Worm (Caenorhabditis elegans): ENCODE measurements around the gene nhr-253.

DNA sequence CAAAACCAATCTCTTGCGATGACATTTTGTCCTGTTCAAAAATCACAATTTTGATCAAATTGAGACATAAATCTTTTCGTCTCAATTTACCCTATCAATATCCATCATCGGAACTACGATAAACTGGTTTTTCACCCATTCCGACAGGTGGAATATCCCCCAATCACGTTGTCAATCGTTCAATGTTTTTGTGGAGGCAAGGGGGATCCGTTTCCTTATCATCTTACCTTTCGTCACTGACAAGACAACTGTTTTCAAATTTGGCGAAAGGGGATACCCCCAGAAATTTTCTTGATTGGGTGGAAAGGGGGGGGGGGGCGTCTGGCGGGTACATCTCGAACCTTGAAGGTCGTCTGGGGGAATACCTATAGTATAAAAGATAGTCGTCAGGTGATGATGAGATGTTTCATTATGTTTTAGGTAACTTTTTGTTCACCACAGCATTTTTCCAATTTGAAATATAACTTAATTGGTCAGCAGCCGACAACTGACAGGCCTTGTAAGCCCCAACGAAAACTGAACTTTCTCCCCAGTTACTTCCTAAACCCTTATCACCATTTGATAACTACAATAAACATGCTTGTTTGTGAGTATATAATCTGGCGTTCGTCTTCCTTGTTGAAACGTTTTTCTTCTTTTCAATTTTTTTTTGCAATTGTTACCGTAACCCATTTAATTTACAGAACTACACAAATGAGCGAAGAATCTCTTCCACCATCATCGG, 15.0 kb upstream of the nhr-253 start, which contains the start of gene ZK6.8:
- TF ChIP-seq unc-62 (GFP tag; optimal IDR thresholded peaks at IDR 0.05) = no peak
- no peak for TF ChIP-seq ama-1 (optimal IDR thresholded peaks at IDR 0.05)
- TF ChIP-seq ZK546.5 (tag; optimal IDR thresholded peaks at IDR 0.05) = no peak
- TF ChIP-seq nhr-11 (tag; optimal IDR thresholded peaks at IDR 0.05) = no peak
- no peak for TF ChIP-seq R02D3.7 (tag; optimal IDR thresholded peaks at IDR 0.05)
- TF ChIP-seq skn-1 (tag; optimal IDR thresholded peaks at IDR 0.05) = no peak
